Worm (Caenorhabditis elegans) whole organism, mixed stage, embryonic: Measurements from ENCODE around the gene T18D3.1.

Source experiments
- blmp-1 ChIP-seq: fragments of 150-350 bp; optimal IDR thresholded peaks from 2 replicates; lab custom pipeline; 2014; ENCODE audit warnings: missing biosample characterization, missing genetic modification characterization
- ces-1 ChIP-seq: fragments of 150-350 bp; optimal IDR thresholded peaks from 2 replicates; lab custom pipeline; 2014; ENCODE audit warnings: missing biosample characterization, missing genetic modification reagents, missing genetic modification characterization
- elt-3 ChIP-seq: fragments of 150-350 bp; optimal IDR thresholded peaks from 2 replicates; lab custom pipeline; 2014; ENCODE audit warnings: missing biosample characterization, missing genetic modification characterization
- lin-13 ChIP-seq: fragments of 150-350 bp; optimal IDR thresholded peaks from 2 replicates; lab custom pipeline; 2014; ENCODE audit warnings: missing biosample characterization, missing genetic modification characterization
- mab-5 ChIP-seq: fragments of 150-350 bp; optimal IDR thresholded peaks from 2 replicates; lab custom pipeline; 2014; ENCODE audit warnings: missing biosample characterization, missing genetic modification characterization
- nhr-28 ChIP-seq: fragments of 150-350 bp; optimal IDR thresholded peaks from 2 replicates; lab custom pipeline; 2014; ENCODE audit warnings: missing biosample characterization, missing genetic modification characterization
- snpc-4 ChIP-seq: fragments of 150-350 bp; optimal IDR thresholded peaks from 2 replicates; lab custom pipeline; 2014; ENCODE audit warnings: missing biosample characterization, missing genetic modification characterization
- unc-39 ChIP-seq: fragments of 150-350 bp; optimal IDR thresholded peaks from 2 replicates; lab custom pipeline; 2014; ENCODE audit warnings: missing biosample characterization, missing genetic modification characterization
- unc-62 ChIP-seq: fragments of 150-350 bp; optimal IDR thresholded peaks from 2 replicates; lab custom pipeline; 2014; ENCODE audit warnings: missing biosample characterization, missing genetic modification reagents, missing genetic modification characterization

ce11 chrX:12444423-12444822 lies 10.1 kb upstream of the T18D3.1 start:
- TF ChIP-seq unc-62 (GFP tag; lab: Kevin White, UChicago) (no peak), snpc-4 (tag; lab: Kevin White, UChicago) (no peak), unc-39 (tag; lab: Kevin White, UChicago) (no peak), mab-5 (tag; lab: Kevin White, UChicago) (no peak), blmp-1 (no peak), elt-3 (tag; lab: Kevin White, UChicago) (no peak), ces-1 (GFP tag; lab: Kevin White, UChicago) (no peak), nhr-28 (tag; lab: Kevin White, UChicago) (no peak), lin-13 (no peak)
